Worm (Caenorhabditis elegans): Measurements from ENCODE around the gene col-160.

col-160 gene

DNA sequence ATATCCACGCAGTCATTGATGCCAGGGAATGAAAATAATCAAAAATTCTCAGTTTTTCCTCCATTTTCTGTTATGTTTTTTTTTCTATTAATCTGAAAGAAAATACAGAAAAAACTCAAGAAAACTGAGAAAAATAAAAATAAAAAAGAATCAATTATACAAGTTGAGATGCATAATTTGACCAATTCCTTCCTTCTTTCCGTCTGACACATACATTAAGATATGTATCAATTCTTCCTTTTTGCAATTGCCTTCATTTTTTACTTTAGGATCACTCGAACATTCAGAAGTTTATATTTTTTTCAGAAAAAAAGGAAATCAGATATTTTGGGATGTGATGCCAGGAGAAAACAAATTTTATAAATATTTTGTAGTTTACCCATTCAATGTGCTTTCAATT lies 5.4 kb upstream of the col-160 start, which contains the start of gene F57B1.5:
Gene F57B1.5 (plus strand): TSS at position 301 of the 400 bp plus-strand sequence.
- TF ChIP-seq dmd-4 (tag; optimal IDR thresholded peaks at IDR 0.05): no peak

DNA sequence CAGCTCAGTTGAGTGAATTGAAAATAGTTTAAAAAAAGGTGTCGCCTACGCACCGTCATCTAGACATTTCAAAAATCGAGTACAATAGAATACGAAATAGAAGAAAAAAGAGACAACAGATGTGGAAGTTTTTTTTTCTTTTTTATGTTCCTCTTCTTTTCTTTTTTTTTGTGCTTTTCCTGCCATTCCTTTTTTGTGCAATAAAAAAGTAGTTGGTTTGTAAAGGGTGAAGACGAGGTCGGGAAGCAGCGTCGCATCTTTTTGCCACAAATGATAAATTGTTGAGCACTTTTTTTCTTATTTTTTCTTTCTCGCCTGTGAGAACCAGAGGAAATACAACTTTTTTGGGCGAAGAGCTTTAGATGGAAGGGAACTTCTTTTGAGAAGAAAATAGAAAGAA lies 4.5 kb upstream of the col-160 start:
- no peak for TF ChIP-seq unc-55 (GFP tag; optimal IDR thresholded peaks at IDR 0.05)
- TF ChIP-seq nhr-23 (tag; optimal IDR thresholded peaks at IDR 0.05): no peak
- TF ChIP-seq zag-1 (tag; optimal IDR thresholded peaks at IDR 0.05): no peak
- TF ChIP-seq elt-1 (tag; optimal IDR thresholded peaks at IDR 0.05): no peak
- no peak for TF ChIP-seq skn-1 (tag; optimal IDR thresholded peaks at IDR 0.05)
- TF ChIP-seq ceh-16 (tag; optimal IDR thresholded peaks at IDR 0.05): no peak
- TF ChIP-seq unc-39 (tag; optimal IDR thresholded peaks at IDR 0.05): no peak
- no peak for TF ChIP-seq elt-3 (tag; optimal IDR thresholded peaks at IDR 0.05)
- TF ChIP-seq snpc-4 (tag; optimal IDR thresholded peaks at IDR 0.05): no peak
- TF ChIP-seq nhr-25 (tag; optimal IDR thresholded peaks at IDR 0.05): no peak
- no peak for TF ChIP-seq alr-1 (tag; optimal IDR thresholded peaks at IDR 0.05)
- TF ChIP-seq ztf-1 (GFP tag; conservative IDR thresholded peaks at IDR 0.05): no peak
- no peak for TF ChIP-seq dmd-4 (tag; optimal IDR thresholded peaks at IDR 0.05)

DNA sequence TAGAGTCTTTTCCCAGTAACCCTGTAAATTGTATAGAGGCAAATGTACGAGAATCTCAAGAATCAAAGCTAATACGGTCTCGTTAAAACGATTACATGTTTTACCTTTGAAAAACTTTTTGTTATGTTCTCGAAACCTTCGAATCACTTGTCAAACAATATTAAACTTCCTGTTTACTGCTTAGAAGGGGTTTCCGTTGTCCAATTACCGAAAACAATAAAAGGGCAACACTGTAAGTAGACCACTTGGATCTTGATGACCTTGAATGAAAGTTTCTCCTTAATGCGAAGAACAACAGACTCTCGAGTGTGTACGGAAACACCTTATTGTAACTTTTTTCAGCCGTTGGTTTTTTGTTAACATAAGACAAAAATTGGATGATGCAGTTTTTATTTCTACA lies 1.4 kb downstream of the col-160 start:
- TF ChIP-seq nhr-11 (tag; optimal IDR thresholded peaks at IDR 0.05): no peak
- no peak for TF ChIP-seq nhr-237 (tag; optimal IDR thresholded peaks at IDR 0.05)
- no peak for TF ChIP-seq snpc-4 (tag; optimal IDR thresholded peaks at IDR 0.05)
- TF ChIP-seq alr-1 (tag; optimal IDR thresholded peaks at IDR 0.05): no peak
- no peak for TF ChIP-seq nhr-23 (tag; optimal IDR thresholded peaks at IDR 0.05)
- no peak for TF ChIP-seq aly-2 (tag; optimal IDR thresholded peaks at IDR 0.05)
- no peak for TF ChIP-seq sma-9 (GFP tag; optimal IDR thresholded peaks at IDR 0.05)
- no peak for TF ChIP-seq sma-9 (tag; optimal IDR thresholded peaks at IDR 0.05)
- no peak for TF ChIP-seq ama-1 (optimal IDR thresholded peaks at IDR 0.05)
- TF ChIP-seq ceh-16 (tag; optimal IDR thresholded peaks at IDR 0.05): no peak
- TF ChIP-seq skn-1 (tag; optimal IDR thresholded peaks at IDR 0.05): no peak
- no peak for TF ChIP-seq nhr-12 (tag; optimal IDR thresholded peaks at IDR 0.05)
- TF ChIP-seq sma-3 (GFP tag; optimal IDR thresholded peaks at IDR 0.05): peak; percentile 15
- no peak for TF ChIP-seq sem-4 (tag; optimal IDR thresholded peaks at IDR 0.05)
- TF ChIP-seq R02D3.7 (tag; optimal IDR thresholded peaks at IDR 0.05): no peak
- no peak for TF ChIP-seq ztf-1 (GFP tag; conservative IDR thresholded peaks at IDR 0.05)
- TF ChIP-seq crh-2 (tag; optimal IDR thresholded peaks at IDR 0.05): no peak
- peak in 1 of 2 experiments; percentile 6 for TF ChIP-seq lsy-2 (tag; optimal IDR thresholded peaks at IDR 0.05)
- TF ChIP-seq mdl-1 (tag; optimal IDR thresholded peaks at IDR 0.05): no peak
- no peak for TF ChIP-seq peb-1 (tag; optimal IDR thresholded peaks at IDR 0.05)
- TF ChIP-seq nhr-25 (tag; optimal IDR thresholded peaks at IDR 0.05): peak; percentile 82
- no peak for TF ChIP-seq fos-1 (tag; optimal IDR thresholded peaks at IDR 0.05)
- no peak for TF ChIP-seq ztf-11 (tag; optimal IDR thresholded peaks at IDR 0.05)
- no peak for TF ChIP-seq nhr-21 (tag; optimal IDR thresholded peaks at IDR 0.05)
- no peak for TF ChIP-seq C34F6.9 (tag; optimal IDR thresholded peaks at IDR 0.05)

DNA sequence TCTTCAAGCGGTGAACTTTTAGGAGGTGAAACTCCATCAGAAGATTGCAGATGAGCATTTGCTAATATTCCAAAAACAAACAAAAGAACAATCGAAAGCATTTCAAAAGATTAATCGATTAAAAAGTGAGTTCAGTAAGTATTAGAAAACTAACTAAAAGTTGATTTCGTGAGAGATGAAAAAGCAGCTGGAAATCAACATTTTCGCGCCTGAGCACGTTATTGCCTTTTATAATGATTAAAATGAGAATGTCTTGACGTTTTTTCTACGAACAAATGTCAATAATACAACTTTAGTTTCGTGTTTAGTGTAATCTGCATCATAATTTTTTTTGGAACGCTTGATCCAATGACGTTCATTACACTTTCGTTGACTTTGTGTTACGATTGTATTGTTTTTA lies 4.2 kb downstream of the col-160 start, which contains the start of gene F57B1.9:
Gene F57B1.9 (minus strand): TSS at position 101 of the 400 bp plus-strand sequence.
- TF ChIP-seq nhr-25 (tag; optimal IDR thresholded peaks at IDR 0.05) (peak; percentile 55), zag-1 (tag; optimal IDR thresholded peaks at IDR 0.05) (no peak)

DNA sequence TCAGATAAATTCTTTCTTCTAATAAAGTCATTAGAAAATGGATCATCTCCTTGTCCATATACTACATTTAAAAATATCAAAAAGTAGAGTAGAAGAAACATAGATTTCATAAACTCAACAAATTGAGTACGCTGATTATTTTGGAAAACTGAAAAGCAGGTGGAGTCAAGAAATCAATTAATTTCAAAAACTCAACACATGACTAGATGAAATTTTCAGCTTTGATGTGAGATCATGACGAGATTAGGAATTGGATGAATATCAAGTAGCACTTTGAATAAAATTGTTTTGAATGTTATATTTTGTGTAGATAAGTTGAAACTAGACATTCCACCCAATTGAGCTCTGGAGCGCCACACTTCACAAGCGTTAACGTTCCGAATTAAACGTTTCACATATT lies 6.4 kb downstream of the col-160 start, which contains the start of gene F57B1.1:
Gene F57B1.1 (minus strand): TSS at position 101 of the 400 bp plus-strand sequence.
- TF ChIP-seq alr-1 (tag; optimal IDR thresholded peaks at IDR 0.05) (no peak), nhr-129 (tag; optimal IDR thresholded peaks at IDR 0.05) (no peak), mab-5 (tag; optimal IDR thresholded peaks at IDR 0.05) (no peak), peb-1 (tag; optimal IDR thresholded peaks at IDR 0.05) (no peak), ZK546.5 (tag; optimal IDR thresholded peaks at IDR 0.05) (no peak), sem-4 (tag; optimal IDR thresholded peaks at IDR 0.05) (no peak), unc-39 (tag; optimal IDR thresholded peaks at IDR 0.05) (no peak), crh-2 (tag; optimal IDR thresholded peaks at IDR 0.05) (no peak), lin-11 (tag; optimal IDR thresholded peaks at IDR 0.05) (no peak), nhr-77 (tag; optimal IDR thresholded peaks at IDR 0.05) (no peak), elt-1 (tag; optimal IDR thresholded peaks at IDR 0.05) (no peak), nhr-10 (tag; optimal IDR thresholded peaks at IDR 0.05) (no peak), snpc-4 (tag; optimal IDR thresholded peaks at IDR 0.05) (no peak), unc-62 (GFP tag; optimal IDR thresholded peaks at IDR 0.05) (no peak), ztf-1 (GFP tag; conservative IDR thresholded peaks at IDR 0.05) (no peak), nhr-6 (tag; optimal IDR thresholded peaks at IDR 0.05) (no peak), fos-1 (tag; optimal IDR thresholded peaks at IDR 0.05) (no peak), egl-27 (tag; optimal IDR thresholded peaks at IDR 0.05) (no peak), sma-3 (GFP tag; optimal IDR thresholded peaks at IDR 0.05) (no peak), blmp-1 (tag; optimal IDR thresholded peaks at IDR 0.05; ENCODE audit: insufficient read depth) (no peak)
